Worm (Caenorhabditis elegans): ENCODE results near the gene C26H9A.3.

ce11 chrIV:12684826-12685594 is 45.8 kb upstream of the C26H9A.3 start:
- TF ChIP-seq ama-1 (optimal IDR thresholded peaks at IDR 0.05) (no peak), ztf-4 (tag; optimal IDR thresholded peaks at IDR 0.05) (no peak), nhr-10 (tag; optimal IDR thresholded peaks at IDR 0.05) (no peak), nhr-12 (tag; optimal IDR thresholded peaks at IDR 0.05) (no peak), lin-13 (GFP tag; optimal IDR thresholded peaks at IDR 0.05) (no peak), nhr-6 (tag; optimal IDR thresholded peaks at IDR 0.05) (no peak), lsy-2 (tag; optimal IDR thresholded peaks at IDR 0.05) (no peak), fos-1 (tag; optimal IDR thresholded peaks at IDR 0.05) (no peak), elt-3 (tag; optimal IDR thresholded peaks at IDR 0.05) (no peak), zag-1 (tag; optimal IDR thresholded peaks at IDR 0.05) (no peak), elt-1 (tag; optimal IDR thresholded peaks at IDR 0.05) (no peak), nhr-11 (tag; optimal IDR thresholded peaks at IDR 0.05) (no peak), gmeb-1 (tag; optimal IDR thresholded peaks at IDR 0.05) (no peak)

Data from whole organism, L2 larva.